Worm (Caenorhabditis elegans) whole organism, mixed stage, embryonic: ENCODE results near the gene ZK1240.8.
"Not testable (repeated sequence)": the region's sequence is repeated elsewhere in the genome, so short reads cannot be mapped to it uniquely, and the experiment has no call there.

ENCODE experiments used
- bed-3 ChIP-seq: fragments of 200-800 bp; sonication (Bioruptor generic); optimal IDR thresholded peaks from 3 replicates; lab custom pipeline; 2018; ENCODE audit warnings: mild to moderate bottlenecking, missing genetic modification characterization, moderate library complexity, missing compliant biosample characterization
- ceh-39 ChIP-seq: fragments of 150-350 bp; optimal IDR thresholded peaks from 2 replicates; lab custom pipeline; 2014; ENCODE audit warnings: missing biosample characterization, missing genetic modification characterization
- ceh-43 ChIP-seq: fragments of 200-800 bp; sonication (Bioruptor generic); optimal IDR thresholded peaks from 2 replicates; lab custom pipeline; 2018; ENCODE audit warnings: mild to moderate bottlenecking, missing genetic modification characterization, moderate library complexity, missing compliant biosample characterization
- ceh-83 ChIP-seq: fragments of 200-800 bp; sonication (Bioruptor generic); optimal IDR thresholded peaks from 2 replicates; lab custom pipeline; 2018; ENCODE audit warnings: mild to moderate bottlenecking, missing genetic modification characterization, missing compliant biosample characterization
- cnd-1 ChIP-seq: fragments of 200-800 bp; sonication (Bioruptor generic); optimal IDR thresholded peaks from 2 replicates; lab custom pipeline; 2018; ENCODE audit warnings: mild to moderate bottlenecking, missing genetic modification characterization, missing compliant biosample characterization
- drap-1 ChIP-seq: fragments of 200-800 bp; sonication (Bioruptor generic); optimal IDR thresholded peaks from 3 replicates; lab custom pipeline; 2018; ENCODE audit warnings: mild to moderate bottlenecking, missing genetic modification characterization, missing compliant biosample characterization
- elt-1 ChIP-seq: sonication (generic microtip); optimal IDR thresholded peaks from 2 replicates; lab custom pipeline; 2017; ENCODE audit warnings: missing genetic modification characterization, mild to moderate bottlenecking, missing compliant biosample characterization, antibody characterized with exemption, moderate library complexity, borderline replicate concordance; ENCODE audit not compliant: insufficient read depth
- elt-3 ChIP-seq: fragments of 150-350 bp; optimal IDR thresholded peaks from 2 replicates; lab custom pipeline; 2014; ENCODE audit warnings: missing biosample characterization, missing genetic modification characterization
- hlh-1 ChIP-seq: fragments of 150-350 bp; optimal IDR thresholded peaks from 2 replicates; lab custom pipeline; 2014; ENCODE audit warnings: missing biosample characterization, missing genetic modification reagents, missing genetic modification characterization
- lin-13 ChIP-seq: fragments of 150-350 bp; optimal IDR thresholded peaks from 2 replicates; lab custom pipeline; 2014; ENCODE audit warnings: missing biosample characterization, missing genetic modification characterization
- lin-32 ChIP-seq: fragments of 200-800 bp; sonication (Bioruptor generic); optimal IDR thresholded peaks from 2 replicates; lab custom pipeline; 2018; ENCODE audit warnings: mild to moderate bottlenecking, missing genetic modification characterization, missing compliant biosample characterization
- lsy-2 ChIP-seq: fragments of 150-350 bp; optimal IDR thresholded peaks from 2 replicates; lab custom pipeline; 2014; ENCODE audit warnings: missing biosample characterization, missing genetic modification characterization
- mep-1 ChIP-seq: fragments of 150-350 bp; optimal IDR thresholded peaks from 2 replicates; lab custom pipeline; 2017; ENCODE audit warnings: missing biosample characterization, missing genetic modification reagents, missing genetic modification characterization, inconsistent platforms
- mls-2 ChIP-seq: sonication (generic microtip); optimal IDR thresholded peaks from 2 replicates; lab custom pipeline; 2016; ENCODE audit warnings: mild to moderate bottlenecking, missing genetic modification characterization, moderate library complexity, missing compliant biosample characterization
- nhr-2 ChIP-seq: fragments of 150-350 bp; optimal IDR thresholded peaks from 2 replicates; lab custom pipeline; 2014; ENCODE audit warnings: missing biosample characterization, missing genetic modification characterization
- nhr-237 ChIP-seq: fragments of 150-350 bp; optimal IDR thresholded peaks from 2 replicates; lab custom pipeline; 2014; ENCODE audit warnings: missing biosample characterization, missing genetic modification characterization
- nhr-76 ChIP-seq: sonication (generic microtip); optimal IDR thresholded peaks from 2 replicates; lab custom pipeline; 2017; ENCODE audit warnings: missing biosample characterization, missing genetic modification characterization
- sem-2 ChIP-seq: fragments of 200-800 bp; sonication (Bioruptor generic); optimal IDR thresholded peaks from 2 replicates; lab custom pipeline; 2018; ENCODE audit warnings: mild to moderate bottlenecking, missing genetic modification characterization, missing compliant biosample characterization
- snpc-4 ChIP-seq: fragments of 150-350 bp; optimal IDR thresholded peaks from 2 replicates; lab custom pipeline; 2014; ENCODE audit warnings: missing biosample characterization, missing genetic modification characterization
- sptf-1 ChIP-seq: sonication (generic microtip); optimal IDR thresholded peaks from 2 replicates; lab custom pipeline; 2017; ENCODE audit warnings: mild to moderate bottlenecking, missing genetic modification characterization, moderate library complexity, missing compliant biosample characterization
- tbx-8 ChIP-seq: fragments of 200-800 bp; sonication (Bioruptor generic); optimal IDR thresholded peaks from 2 replicates; lab custom pipeline; 2018; ENCODE audit warnings: mild to moderate bottlenecking, missing genetic modification characterization, moderate library complexity, missing compliant biosample characterization
- unc-120 ChIP-seq: sonication (generic microtip); optimal IDR thresholded peaks from 2 replicates; lab custom pipeline; 2017; ENCODE audit warnings: missing genetic modification characterization, missing compliant biosample characterization; ENCODE audit not compliant: poor library complexity, severe bottlenecking
- unc-39 ChIP-seq: fragments of 150-350 bp; optimal IDR thresholded peaks from 2 replicates; lab custom pipeline; 2014; ENCODE audit warnings: missing biosample characterization, missing genetic modification characterization
- unc-62 ChIP-seq: fragments of 150-350 bp; optimal IDR thresholded peaks from 2 replicates; lab custom pipeline; 2014; ENCODE audit warnings: missing biosample characterization, missing genetic modification reagents, missing genetic modification characterization
- zip-8 ChIP-seq: fragments of 150-350 bp; optimal IDR thresholded peaks from 2 replicates; lab custom pipeline; 2014; ENCODE audit warnings: missing biosample characterization, missing genetic modification characterization
- ztf-11 ChIP-seq: fragments of 150-350 bp; optimal IDR thresholded peaks from 2 replicates; lab custom pipeline; 2014; ENCODE audit warnings: missing biosample characterization, missing genetic modification characterization

The ZK1240.8 gene

DNA sequence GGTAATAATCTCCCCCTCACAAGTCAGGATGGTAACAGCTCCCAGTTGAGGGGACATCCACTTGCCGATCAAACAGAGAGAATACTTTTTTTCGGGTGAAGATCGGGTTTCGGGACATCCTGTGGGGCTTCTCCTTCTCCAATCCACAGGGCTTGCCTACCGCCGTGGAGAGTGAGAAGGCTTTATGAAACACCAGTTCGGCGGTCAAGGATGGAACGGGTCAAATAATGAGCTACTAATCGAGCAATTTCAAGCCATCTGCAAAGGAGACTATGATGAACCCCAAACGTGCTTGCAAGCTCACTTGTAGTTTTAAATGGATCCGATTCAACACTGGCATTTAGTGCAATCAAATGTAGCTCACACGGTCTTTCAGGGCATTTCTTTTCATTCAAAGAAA lies 44.2 kb downstream of the ZK1240.8 start:
- TF ChIP-seq nhr-76, result no peak
- no peak for TF ChIP-seq tbx-8 (GFP tag; lab: Kevin White, UChicago)
- TF ChIP-seq elt-1 (tag; lab: Kevin White, UChicago), result no peak
- no peak for TF ChIP-seq unc-120 (tag; lab: Kevin White, UChicago)
- TF ChIP-seq elt-3, result no peak
- no peak for TF ChIP-seq unc-39
- no peak for TF ChIP-seq ceh-43 (GFP tag; lab: Kevin White, UChicago)
- TF ChIP-seq nhr-2 (tag; lab: Kevin White, UChicago), result no peak
- TF ChIP-seq cnd-1 (tag; lab: Kevin White, UChicago), result no peak
- no peak for TF ChIP-seq ztf-11 (tag; lab: Kevin White, UChicago)
- TF ChIP-seq mep-1 (tag; lab: Kevin White, UChicago), result no peak
- TF ChIP-seq nhr-237 (tag; lab: Kevin White, UChicago), result no peak
- no peak for TF ChIP-seq drap-1 (GFP tag; lab: Kevin White, UChicago)
- TF ChIP-seq zip-8, result no peak

DNA sequence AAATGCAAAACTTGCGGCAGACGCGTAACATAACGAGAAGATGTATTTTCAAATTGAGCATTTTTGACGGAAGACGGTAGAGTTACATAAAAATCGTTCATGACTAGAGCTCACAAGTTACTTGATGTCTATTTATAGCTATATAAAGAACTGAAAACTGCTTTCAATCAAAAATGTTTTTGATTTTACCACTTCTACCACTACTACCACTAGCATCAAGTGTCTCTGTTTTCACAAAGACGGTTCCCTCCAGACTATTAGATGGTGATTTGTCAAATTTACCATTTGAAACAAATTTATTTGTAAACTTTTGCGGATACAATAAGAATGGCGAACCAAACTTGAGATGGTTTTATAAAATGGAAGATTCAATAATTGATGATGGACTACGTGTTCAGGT lies 46.3 kb downstream of the ZK1240.8 start, which contains the start of gene K09F6.9:
Gene K09F6.9 (minus strand): TSS at position 101 of the 400 bp plus-strand sequence.
- not testable (repeated sequence) for TF ChIP-seq mep-1 (tag; lab: Kevin White, UChicago); snpc-4 (tag; lab: Kevin White, UChicago); unc-62 (GFP tag; lab: Kevin White, UChicago)

DNA sequence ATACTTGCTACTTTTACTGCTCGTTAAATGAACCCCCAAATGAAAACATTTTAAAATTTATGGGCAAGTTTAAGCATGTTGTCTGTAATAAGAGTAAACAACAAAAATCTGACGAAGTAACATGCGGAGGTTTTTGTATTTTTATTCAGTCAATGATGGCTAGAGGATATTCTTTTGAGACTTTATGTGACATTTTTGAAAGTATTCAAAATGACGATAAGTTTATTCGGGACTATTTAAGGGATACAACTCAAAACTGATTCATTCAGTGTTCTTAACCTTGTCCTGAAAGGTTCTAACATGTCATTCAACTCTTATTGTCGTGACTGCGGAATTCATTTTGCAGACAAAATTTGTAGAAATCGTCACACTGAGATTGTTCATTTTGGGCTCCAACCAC lies 49.0 kb downstream of the ZK1240.8 start, which contains the start of gene K09F6.11:
Gene K09F6.11 (plus strand): TSS at position 301 of the 400 bp plus-strand sequence.
- TF ChIP-seq unc-62 (GFP tag; lab: Kevin White, UChicago) (no peak), sem-2 (GFP tag; lab: Kevin White, UChicago) (no peak), nhr-2 (tag; lab: Kevin White, UChicago) (no peak), mls-2 (tag; lab: Kevin White, UChicago) (no peak), bed-3 (GFP tag; lab: Kevin White, UChicago) (no peak), ztf-11 (tag; lab: Kevin White, UChicago) (no peak), lin-32 (GFP tag; lab: Kevin White, UChicago) (no peak), lin-13 (tag; lab: Kevin White, UChicago) (no peak), sptf-1 (tag; lab: Kevin White, UChicago) (no peak), ceh-83 (no peak), drap-1 (GFP tag; lab: Kevin White, UChicago) (no peak)

DNA sequence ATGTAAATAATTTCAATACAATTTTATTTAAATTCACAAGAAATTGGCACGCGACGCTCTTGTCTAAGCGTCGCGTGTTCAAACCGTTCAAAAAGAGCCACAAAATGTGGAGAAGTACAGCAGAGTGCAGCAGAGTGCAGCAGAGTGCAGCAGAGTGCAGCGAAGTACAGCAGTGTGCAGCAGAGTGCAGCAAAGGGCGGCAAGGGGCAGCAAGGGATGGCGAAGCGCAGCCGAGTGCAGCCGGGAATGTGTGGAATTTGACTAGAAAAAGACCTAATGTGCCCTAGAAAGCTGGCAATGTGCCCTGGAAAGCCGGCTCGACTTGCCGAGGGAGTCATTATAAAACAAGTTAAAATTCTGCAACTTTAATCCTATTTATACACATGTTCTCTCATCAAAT lies 49.6 kb downstream of the ZK1240.8 start, which contains the start of gene K09F6.6:
Gene K09F6.6 (minus strand): TSS at position 43 of the 400 bp plus-strand sequence.
- TF ChIP-seq elt-1 (tag; lab: Kevin White, UChicago), result no peak
- no peak for TF ChIP-seq ceh-83
- no peak for TF ChIP-seq lsy-2 (tag; lab: Kevin White, UChicago)

DNA sequence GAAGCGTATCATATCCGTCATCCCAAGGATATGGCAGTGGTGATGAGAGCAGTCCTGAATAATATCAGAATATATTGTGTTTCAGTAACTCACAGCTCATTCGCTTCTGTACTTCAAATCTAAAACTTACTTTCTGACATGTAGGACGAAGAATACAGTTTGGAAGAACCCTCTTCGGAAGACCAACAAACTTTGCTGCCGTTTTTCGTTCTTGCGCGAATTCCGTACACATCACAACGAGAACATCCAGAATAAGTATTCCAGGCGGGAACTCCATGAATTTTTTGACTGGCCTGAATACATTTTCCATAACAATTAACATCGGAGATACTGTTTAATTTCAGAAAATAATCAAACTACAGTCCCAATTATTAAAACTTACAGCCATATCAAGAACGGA lies 51.4 kb downstream of the ZK1240.8 start, which contains the start of gene K09F6.15:
Gene K09F6.15 (minus strand): TSS at position 101 of the 400 bp plus-strand sequence.
- no peak for TF ChIP-seq mls-2 (tag; lab: Kevin White, UChicago)
- no peak for TF ChIP-seq unc-62 (GFP tag; lab: Kevin White, UChicago)
- TF ChIP-seq unc-39, result no peak
- TF ChIP-seq ceh-39, result no peak
- TF ChIP-seq zip-8, result no peak
- no peak for TF ChIP-seq cnd-1 (tag; lab: Kevin White, UChicago)
- no peak for TF ChIP-seq ztf-11 (tag; lab: Kevin White, UChicago)
- TF ChIP-seq hlh-1, result no peak
- TF ChIP-seq lin-13 (tag; lab: Kevin White, UChicago), result no peak
